Fruit fly (Drosophila melanogaster): ENCODE results near the gene pon.

The pon gene

dm6 chrX:4684444-4684924, 48.4 kb downstream of the pon start (continued):
- peak; percentile 76 for TF ChIP-seq CG3281 (GFP tag; optimal IDR thresholded peaks at IDR 0.05)
- TF ChIP-seq shn (GFP tag; optimal IDR thresholded peaks at IDR 0.05), result peak; percentile 88
- peak; percentile 90 for TF ChIP-seq Bgb (GFP tag; IDR thresholded peaks at IDR 0.05; ENCODE audit: partially characterized antibody)
- TF ChIP-seq tx (GFP tag; optimal IDR thresholded peaks at IDR 0.05), result peak; percentile 79
- peak; percentile 64 for TF ChIP-seq scrt (GFP tag; optimal IDR thresholded peaks at IDR 0.05)
- TF ChIP-seq CG6175 (GFP tag; IDR thresholded peaks at IDR 0.05), result peak; percentile 87
- TF ChIP-seq CrebB (tag; optimal IDR thresholded peaks at IDR 0.05), result peak; percentile 79
- no peak for TF ChIP-seq CG15073 (GFP tag; optimal IDR thresholded peaks at IDR 0.05)
- peak; percentile 64 for TF ChIP-seq ewg (GFP tag; optimal IDR thresholded peaks at IDR 0.05)
- TF ChIP-seq gsb (GFP tag; IDR thresholded peaks at IDR 0.05), result peak; percentile 85
- TF ChIP-seq Hand (GFP tag; optimal IDR thresholded peaks at IDR 0.05), result peak; percentile 50
- TF ChIP-seq crc (GFP tag; optimal IDR thresholded peaks at IDR 0.05), result peak; percentile 53
- TF ChIP-seq Sox100B (GFP tag; optimal IDR thresholded peaks at IDR 0.05), result peak; percentile 40
- peak; percentile 85 for TF ChIP-seq crol (GFP tag; IDR thresholded peaks at IDR 0.05)
- TF ChIP-seq TFAM (GFP tag; optimal IDR thresholded peaks at IDR 0.05), result no peak
- TF ChIP-seq Sox102F (GFP tag; optimal IDR thresholded peaks at IDR 0.05), result peak; percentile 74
- peak; percentile 77 for TF ChIP-seq danr (GFP tag; IDR thresholded peaks at IDR 0.05)
- peak; percentile 91 for TF ChIP-seq CG16779 (GFP tag; IDR thresholded peaks at IDR 0.05)
- peak; percentile 84 for TF ChIP-seq sisA (GFP tag; IDR thresholded peaks at IDR 0.05)
- TF ChIP-seq CG3995 (GFP tag; optimal IDR thresholded peaks at IDR 0.05), result peak; percentile 61
- peak; percentile 71 for TF ChIP-seq Hr3 (GFP tag; optimal IDR thresholded peaks at IDR 0.05)
- peak; percentile 94 for TF ChIP-seq CG34422 (GFP tag; IDR thresholded peaks at IDR 0.05)
- peak; percentile 65 for TF ChIP-seq CG10274 (GFP tag; optimal IDR thresholded peaks at IDR 0.05)
- TF ChIP-seq CG11723 (GFP tag; optimal IDR thresholded peaks at IDR 0.05), result peak; percentile 66
- TF ChIP-seq CG31388 (GFP tag; optimal IDR thresholded peaks at IDR 0.05), result peak; percentile 17
- TF ChIP-seq H15 (GFP tag; IDR thresholded peaks at IDR 0.05), result peak; percentile 74
- peak; percentile 44 for TF ChIP-seq CG7928 (GFP tag; optimal IDR thresholded peaks at IDR 0.05)
- TF ChIP-seq Doc2 (GFP tag; IDR thresholded peaks at IDR 0.05), result peak; percentile 37; the same call in 1 of the 2 replicates
- peak; percentile 81 for TF ChIP-seq Dll (GFP tag; IDR thresholded peaks at IDR 0.05; ENCODE audit: partially characterized antibody)
- peak; percentile 5 for TF ChIP-seq hkb (optimal IDR thresholded peaks at IDR 0.05)
- TF ChIP-seq hkb (GFP tag; IDR thresholded peaks at IDR 0.05), result peak; percentile 88
- peak; percentile 75 for TF ChIP-seq CG11696 (GFP tag; IDR thresholded peaks at IDR 0.05)
- TF ChIP-seq CG12299 (tag; optimal IDR thresholded peaks at IDR 0.05), result peak; percentile 63
- TF ChIP-seq Ravus (GFP tag; IDR thresholded peaks at IDR 0.05), result peak; percentile 46; the same call in 1 of the 2 replicates
- TF ChIP-seq CG12236 (GFP tag; optimal IDR thresholded peaks at IDR 0.05), result peak; percentile 11
- TF ChIP-seq ash1 (GFP tag; optimal IDR thresholded peaks at IDR 0.05), result peak; percentile 78
- peak; percentile 85 for TF ChIP-seq caup (GFP tag; optimal IDR thresholded peaks at IDR 0.05; ENCODE audit: severe bottlenecking)
- TF ChIP-seq CG16863 (GFP tag; optimal IDR thresholded peaks at IDR 0.05), result peak; percentile 78
- TF ChIP-seq CG33213 (GFP tag; optimal IDR thresholded peaks at IDR 0.05), result peak; percentile 75
- peak; percentile 83 for TF ChIP-seq pum (GFP tag; optimal IDR thresholded peaks at IDR 0.05)
- TF ChIP-seq vnd (GFP tag; IDR thresholded peaks at IDR 0.05; ENCODE audit: partially characterized antibody), result peak; percentile 73
- TF ChIP-seq CG17359 (tag; optimal IDR thresholded peaks at IDR 0.05), result peak; percentile 74
- TF ChIP-seq CG15011 (GFP tag; optimal IDR thresholded peaks at IDR 0.05), result peak; percentile 57
- peak; percentile 93 for TF ChIP-seq CG3847 (GFP tag; IDR thresholded peaks at IDR 0.05)
- TF ChIP-seq CG10147 (GFP tag; optimal IDR thresholded peaks at IDR 0.05), result peak; percentile 65
- TF ChIP-seq CG3163 (GFP tag; optimal IDR thresholded peaks at IDR 0.05), result peak; percentile 76
- peak; percentile 89 for TF ChIP-seq gro (GFP tag; optimal IDR thresholded peaks at IDR 0.05)
- peak; percentile 9 for TF ChIP-seq CTCF (GFP tag; optimal IDR thresholded peaks at IDR 0.05)
- TF ChIP-seq otp (GFP tag; IDR thresholded peaks at IDR 0.05), result peak; percentile 86
- TF ChIP-seq CG9727 (GFP tag; optimal IDR thresholded peaks at IDR 0.05), result peak; percentile 77
- peak; percentile 78 for TF ChIP-seq ap (GFP tag; IDR thresholded peaks at IDR 0.05)
- TF ChIP-seq chn (GFP tag; optimal IDR thresholded peaks at IDR 0.05), result peak; percentile 85

Measured in whole organism, embryonic.